Worm (Caenorhabditis elegans) whole organism, L1 larva: ENCODE data around the gene C08H9.15.

ENCODE experiments used
- jun-1 ChIP-seq: fragments of 150-350 bp; optimal IDR thresholded peaks from 2 replicates; lab custom pipeline; 2014; ENCODE audit warnings: missing biosample characterization, missing genetic modification reagents, missing genetic modification characterization
- snpc-4 ChIP-seq: fragments of 150-350 bp; optimal IDR thresholded peaks from 2 replicates; lab custom pipeline; 2014; ENCODE audit warnings: missing biosample characterization, missing genetic modification characterization
- xbp-1 ChIP-seq: sonication (generic microtip); optimal IDR thresholded peaks from 2 replicates; lab custom pipeline; 2016; ENCODE audit warnings: missing genetic modification characterization, missing compliant biosample characterization
- zag-1 ChIP-seq: fragments of 150-350 bp; optimal IDR thresholded peaks from 2 replicates; lab custom pipeline; 2014; ENCODE audit warnings: missing biosample characterization, missing genetic modification characterization

DNA sequence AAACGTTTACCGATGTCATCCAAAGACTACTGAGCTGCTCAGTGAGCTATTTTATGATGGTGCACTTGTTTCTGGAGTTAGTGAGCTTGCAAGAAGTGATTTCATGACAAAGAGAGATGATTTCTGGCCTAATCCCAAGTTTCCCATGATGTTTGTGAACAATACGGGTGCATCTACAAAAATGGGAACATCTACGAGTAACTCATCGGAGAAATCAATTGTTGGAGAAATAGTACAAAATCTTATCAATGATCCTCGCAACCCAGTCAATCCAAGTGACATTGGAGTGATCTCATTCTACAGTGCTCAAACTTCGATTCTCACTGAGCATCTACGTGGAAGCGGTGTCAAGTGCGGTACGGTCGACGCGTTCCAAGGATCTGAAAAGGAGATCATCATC is 47.5 kb downstream of the C08H9.15 start:
- TF ChIP-seq jun-1 (tag; lab: Kevin White, UChicago) (no peak), snpc-4 (tag; lab: Kevin White, UChicago) (no peak), zag-1 (tag; lab: Kevin White, UChicago) (no peak), xbp-1 (no peak)
